Fruit fly (Drosophila melanogaster) whole organism, wandering third instar larva: Measurements from ENCODE around the gene Nf-YA.

Experiments
- Abd-B ChIP-seq: fragments of >200 bp; optimal IDR thresholded peaks from 2 replicates; lab custom pipeline; 2017; ENCODE audit warnings: missing biosample characterization, missing genetic modification characterization
- CrebA ChIP-seq: fragments of 200-800 bp; sonication (Bioruptor generic); optimal IDR thresholded peaks from 2 replicates; lab custom pipeline; 2016; ENCODE audit warnings: missing biosample characterization, mild to moderate bottlenecking, missing genetic modification characterization, borderline replicate concordance
- Dfd ChIP-seq: fragments of >200 bp; optimal IDR thresholded peaks from 2 replicates; lab custom pipeline; 2017; ENCODE audit warnings: missing biosample characterization, missing genetic modification characterization
- Dif ChIP-seq: fragments of 200-275, 200-300 bp; sonication (Bioruptor generic); optimal IDR thresholded peaks from 2 replicates; lab custom pipeline; 2018; ENCODE audit warnings: missing biosample characterization, missing genetic modification characterization; ENCODE audit not compliant: partially characterized antibody
- GATAd ChIP-seq: sonication (Bioruptor generic); optimal IDR thresholded peaks from 2 replicates; lab custom pipeline; 2016; ENCODE audit warnings: missing biosample characterization, missing genetic modification characterization
- HLH106 ChIP-seq: fragments of 200-800 bp; optimal IDR thresholded peaks from 3 replicates; lab custom pipeline; 2019; ENCODE audit warnings: missing biosample characterization, mild to moderate bottlenecking, missing genetic modification characterization, moderate library complexity
- Hnf4 ChIP-seq: fragments of 200-800 bp; sonication (Bioruptor generic); optimal IDR thresholded peaks from 2 replicates; lab custom pipeline; 2016; ENCODE audit warnings: missing biosample characterization, mild to moderate bottlenecking, missing genetic modification characterization
- Hr78 ChIP-seq: fragments of >200 bp; optimal IDR thresholded peaks from 2 replicates; lab custom pipeline; 2017; ENCODE audit warnings: missing biosample characterization, missing genetic modification characterization
- Hr83 ChIP-seq: fragments of 200-300 bp; sonication (Bioruptor generic); optimal IDR thresholded peaks from 2 replicates; lab custom pipeline; 2016; ENCODE audit warnings: missing biosample characterization, mild to moderate bottlenecking, missing genetic modification characterization, moderate library complexity; ENCODE audit not compliant: poor library complexity, severe bottlenecking
- Jra ChIP-seq: sonication (Bioruptor generic); optimal IDR thresholded peaks from 2 replicates; lab custom pipeline; 2016; ENCODE audit warnings: missing biosample characterization, missing genetic modification characterization
- Myc ChIP-seq: fragments of >200 bp; optimal IDR thresholded peaks from 2 replicates; lab custom pipeline; 2017
- N ChIP-seq: fragments of >200 bp; optimal IDR thresholded peaks from 2 replicates; lab custom pipeline; 2018; ENCODE audit warnings: missing biosample characterization, missing external identifiers, missing genetic modification characterization
- OdsH ChIP-seq: fragments of 200-800 bp; sonication (Bioruptor generic); optimal IDR thresholded peaks from 2 replicates; lab custom pipeline; 2016; ENCODE audit warnings: missing biosample characterization, mild to moderate bottlenecking, missing genetic modification characterization
- Rel ChIP-seq, 2 experiments: fragments of 200-800 bp; sonication (Bioruptor generic) in 1 of 2; optimal IDR thresholded peaks; 2 replicates in 1 of 2; 3 replicates in 1 of 2; lab custom pipeline; 2016 to 2019; ENCODE audit warnings: mild to moderate bottlenecking in 2 of 2, missing biosample characterization in 2 of 2, missing genetic modification characterization in 2 of 2, moderate library complexity in 1 of 2
- Sp1 ChIP-seq: fragments of 200-800 bp; sonication (Bioruptor generic); optimal IDR thresholded peaks from 3 replicates; lab custom pipeline; 2019; ENCODE audit warnings: missing biosample characterization, mild to moderate bottlenecking, missing genetic modification characterization, moderate library complexity
- br ChIP-seq: fragments of 200-800 bp; sonication (Bioruptor generic); optimal IDR thresholded peaks from 2 replicates; lab custom pipeline; 2016; ENCODE audit warnings: missing biosample characterization, missing genetic modification characterization
- brk ChIP-seq: fragments of 200-800 bp; sonication (Bioruptor generic); optimal IDR thresholded peaks from 2 replicates; lab custom pipeline; 2016; ENCODE audit warnings: missing biosample characterization, mild to moderate bottlenecking, missing genetic modification characterization
- dl ChIP-seq, 2 experiments: fragments of 175-275, 200-275 bp in 1 of 2; fragments of 200-275 bp in 1 of 2; sonication (Bioruptor generic); optimal IDR thresholded peaks; lab custom pipeline; 2018; ENCODE audit warnings: mild to moderate bottlenecking in 2 of 2, missing biosample characterization in 2 of 2, missing genetic modification characterization in 2 of 2, moderate library complexity in 2 of 2; ENCODE audit not compliant: partially characterized antibody in 2 of 2, insufficient read depth in 1 of 2
- dmrt93B ChIP-seq: fragments of 200-800 bp; sonication (Bioruptor generic); optimal IDR thresholded peaks from 2 replicates; lab custom pipeline; 2018; ENCODE audit warnings: missing biosample characterization, mild to moderate bottlenecking, missing genetic modification characterization
- dsf ChIP-seq: sonication (Bioruptor generic); optimal IDR thresholded peaks from 2 replicates; lab custom pipeline; 2016; ENCODE audit warnings: missing biosample characterization, missing genetic modification characterization, borderline replicate concordance
- ey ChIP-seq: fragments of 200-800 bp; sonication (Bioruptor generic); optimal IDR thresholded peaks from 2 replicates; lab custom pipeline; 2016; ENCODE audit warnings: missing biosample characterization, missing genetic modification characterization
- foxo ChIP-seq, 2 experiments: fragments of 200-800 bp; sonication (Bioruptor generic); optimal IDR thresholded peaks; 2 replicates in 1 of 2; 3 replicates in 1 of 2; lab custom pipeline; 2016 to 2017; ENCODE audit warnings: missing biosample characterization in 2 of 2, missing genetic modification characterization in 2 of 2
- fru ChIP-seq: fragments of 200-800 bp; sonication (Bioruptor generic); optimal IDR thresholded peaks from 3 replicates; lab custom pipeline; 2016; ENCODE audit warnings: missing biosample characterization, mild to moderate bottlenecking, missing genetic modification characterization
- h ChIP-seq: fragments of 200-800 bp; sonication (Bioruptor generic); optimal IDR thresholded peaks from 3 replicates; lab custom pipeline; 2016; ENCODE audit warnings: missing biosample characterization, mild to moderate bottlenecking, missing genetic modification characterization
- jim ChIP-seq: fragments of 175-275, 200-325 bp; sonication (Bioruptor generic); optimal IDR thresholded peaks from 2 replicates; lab custom pipeline; 2016; ENCODE audit warnings: missing biosample characterization, mild to moderate bottlenecking, missing genetic modification characterization
- lola ChIP-seq: fragments of >200 bp; optimal IDR thresholded peaks from 2 replicates; lab custom pipeline; 2017; ENCODE audit warnings: missing biosample characterization, missing genetic modification characterization
- pan ChIP-seq: fragments of >200 bp; optimal IDR thresholded peaks from 2 replicates; lab custom pipeline; 2017
- psq ChIP-seq: fragments of 200-800 bp; sonication (Bioruptor generic); optimal IDR thresholded peaks from 3 replicates; lab custom pipeline; 2017; ENCODE audit warnings: missing biosample characterization, mild to moderate bottlenecking, missing genetic modification characterization, moderate library complexity
- sage ChIP-seq: fragments of 200-800 bp; sonication (Bioruptor generic); optimal IDR thresholded peaks from 2 replicates; lab custom pipeline; 2016; ENCODE audit warnings: missing biosample characterization, mild to moderate bottlenecking, missing genetic modification characterization
- sv ChIP-seq: fragments of 200-800 bp; sonication (Bioruptor generic); optimal IDR thresholded peaks from 3 replicates; lab custom pipeline; 2016; ENCODE audit warnings: missing biosample characterization, missing genetic modification characterization
- tai ChIP-seq: sonication (Bioruptor generic); optimal IDR thresholded peaks from 2 replicates; lab custom pipeline; 2016; ENCODE audit warnings: missing biosample characterization, missing genetic modification characterization

Gene Nf-YA

dm6 chr3L:9467763-9468206 is 25.7 kb upstream of the Nf-YA start:
- TF ChIP-seq br (no peak), CrebA (GFP tag; lab: Kevin White, UChicago) (no peak), Myc (lab: Kevin White, UChicago) (no peak), Abd-B (GFP tag; lab: Kevin White, UChicago) (no peak), Hr78 (GFP tag; lab: Kevin White, UChicago) (no peak), h (GFP tag; lab: Kevin White, UChicago) (peak; percentile 28), lola (no peak), dsf (no peak), Sp1 (peak; percentile 58), GATAd (GFP tag; lab: Kevin White, UChicago) (no peak), psq (GFP tag; lab: Kevin White, UChicago) (peak; percentile 60), OdsH (GFP tag; lab: Kevin White, UChicago) (no peak), tai (no peak), fru (GFP tag; lab: Kevin White, UChicago) (no peak), dmrt93B (no peak), dl (GFP tag; optimal IDR thresholded peaks at IDR 0.05; lab: Kevin White, UChicago; ENCODE audit: insufficient read depth in 1 of 2, partially characterized antibody in 2 of 2) (no peak), Hr83 (GFP tag; lab: Kevin White, UChicago) (no peak), jim (no peak), pan (lab: Kevin White, UChicago) (no peak), ey (GFP tag; lab: Kevin White, UChicago) (no peak), Dfd (no peak), N (GFP tag; lab: Kevin White, UChicago) (no peak), foxo (GFP tag; optimal IDR thresholded peaks at IDR 0.05; lab: Kevin White, UChicago) (peak in 1 of 2 experiments; percentile 26), Rel (GFP tag; optimal IDR thresholded peaks at IDR 0.05; lab: Kevin White, UChicago) (peak; percentile 68), Rel (tag; optimal IDR thresholded peaks at IDR 0.05; lab: Kevin White, UChicago) (no peak), Dif (no peak), sv (GFP tag; lab: Kevin White, UChicago) (no peak)
- TF ChIP-seq, all 38 proteins: peak for 5

DNA sequence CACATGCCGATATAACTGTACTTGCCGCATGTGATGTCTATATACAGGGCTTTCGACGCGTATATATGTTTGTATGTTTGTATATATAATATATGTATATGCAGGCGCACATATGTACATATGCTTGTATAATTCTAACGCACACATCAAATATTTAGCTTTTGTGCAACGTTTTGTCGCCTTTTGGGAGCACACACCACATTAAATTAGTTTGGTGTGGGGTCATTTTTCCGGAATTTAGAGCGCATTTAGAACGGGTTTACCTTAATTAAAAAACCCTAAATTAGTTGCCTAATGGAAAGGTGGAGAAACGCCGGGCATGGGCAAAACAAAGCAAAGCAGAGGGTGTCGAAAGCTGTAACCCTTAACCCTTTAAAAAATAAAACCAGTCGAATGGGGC is 25.2 kb upstream of the Nf-YA start:
- no peak for TF ChIP-seq dmrt93B
- no peak for TF ChIP-seq fru (GFP tag; lab: Kevin White, UChicago)
- TF ChIP-seq lola, result no peak
- no peak for TF ChIP-seq tai
- no peak for TF ChIP-seq psq (GFP tag; lab: Kevin White, UChicago)
- no peak for TF ChIP-seq dl (GFP tag; optimal IDR thresholded peaks at IDR 0.05; lab: Kevin White, UChicago; ENCODE audit: insufficient read depth in 1 of 2, partially characterized antibody in 2 of 2)
- no peak for TF ChIP-seq HLH106 (tag; lab: Kevin White, UChicago)
- TF ChIP-seq Dif, result no peak
- TF ChIP-seq pan (lab: Kevin White, UChicago), result no peak
- no peak for TF ChIP-seq Dfd

- no peak for TF ChIP-seq Dfd
- TF ChIP-seq fru (GFP tag; lab: Kevin White, UChicago), result peak; percentile 18
Observed at dm6 chr3L:9466595-9466994, 24.5 kb upstream of the Nf-YA start.

DNA sequence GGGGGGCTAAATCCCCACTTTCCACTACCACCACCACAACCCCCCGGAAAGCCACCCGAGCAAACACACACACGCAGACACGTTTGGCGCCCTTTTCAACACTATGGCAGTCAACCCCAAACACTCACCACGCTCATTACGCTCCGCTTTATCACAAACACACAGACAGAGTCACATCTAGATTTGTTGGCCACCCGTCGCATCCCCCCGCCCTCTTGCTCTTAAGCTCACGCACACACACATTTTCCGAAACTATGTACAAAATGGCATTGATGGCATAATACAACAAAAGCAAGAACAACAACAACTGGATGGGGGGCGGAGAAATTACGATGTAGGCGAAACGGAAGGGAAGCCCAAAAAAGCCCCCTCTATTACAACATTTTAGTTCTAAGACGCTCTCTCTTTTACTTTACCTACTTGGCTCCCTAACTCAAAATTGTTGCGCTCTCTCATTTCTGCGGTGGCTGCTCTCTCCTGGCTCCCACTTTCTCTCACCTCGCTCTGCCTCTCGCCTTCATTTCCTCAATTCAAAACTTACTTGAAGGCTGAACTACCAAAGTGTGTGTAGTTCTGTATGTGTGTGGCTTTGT is 23.7 kb upstream of the Nf-YA start:
- TF ChIP-seq jim, result no peak
- no peak for TF ChIP-seq h (GFP tag; lab: Kevin White, UChicago)
- TF ChIP-seq CrebA (GFP tag; lab: Kevin White, UChicago), result no peak
- no peak for TF ChIP-seq sage
- no peak for TF ChIP-seq Abd-B (GFP tag; lab: Kevin White, UChicago)
- TF ChIP-seq br, result no peak
- no peak for TF ChIP-seq brk
- TF ChIP-seq Hnf4 (GFP tag; lab: Kevin White, UChicago), result no peak
- TF ChIP-seq Jra (GFP tag; lab: Kevin White, UChicago), result no peak
- TF ChIP-seq Hr78 (GFP tag; lab: Kevin White, UChicago), result no peak
- no peak for TF ChIP-seq dsf
- no peak for TF ChIP-seq ey (GFP tag; lab: Kevin White, UChicago)
- TF ChIP-seq Dfd, result no peak
- TF ChIP-seq OdsH (GFP tag; lab: Kevin White, UChicago), result no peak
- TF ChIP-seq foxo (GFP tag; optimal IDR thresholded peaks at IDR 0.05; lab: Kevin White, UChicago), result no peak
- no peak for TF ChIP-seq fru (GFP tag; lab: Kevin White, UChicago)
- no peak for TF ChIP-seq tai
- TF ChIP-seq lola, result no peak
